Worm (Caenorhabditis elegans): Measurements from ENCODE around the gene srh-70.

Gene srh-70

DNA sequence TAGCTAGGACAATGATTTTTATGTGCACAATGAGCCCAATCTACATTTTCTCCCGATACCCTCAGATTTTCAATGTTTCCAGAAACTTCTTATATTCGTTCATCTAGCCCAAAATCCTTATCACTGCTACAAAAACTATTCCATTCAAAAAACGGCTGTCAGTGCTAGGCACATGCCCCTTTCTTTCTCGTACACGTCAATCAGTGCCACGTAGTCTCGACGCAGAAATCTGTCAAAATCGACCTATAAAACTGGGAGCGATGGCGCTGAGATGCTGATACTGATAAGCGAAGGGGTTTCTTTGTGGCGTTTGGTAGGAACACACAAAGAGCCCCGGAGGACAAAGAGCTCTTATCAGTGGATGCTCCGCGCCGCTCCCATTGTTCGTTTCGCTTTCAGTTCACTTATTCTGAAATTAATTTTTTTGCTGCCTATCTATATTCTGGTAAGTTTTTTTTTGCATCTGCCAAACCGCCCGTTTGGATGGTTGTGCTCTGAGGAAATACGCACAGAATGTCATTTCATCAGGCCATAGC lies at the start of gene srh-70:
Gene srh-70, minus strand, starts transcription at position 51 of the 536 bp plus-strand sequence.
- no peak for TF ChIP-seq T07F8.4 (tag; optimal IDR thresholded peaks at IDR 0.05)
- TF ChIP-seq ekl-4 (GFP tag; IDR thresholded peaks at IDR 0.05): 0 out of 2 replicates have a peak, but pooled peaks have one; percentile 8
- peak; percentile 6 for TF ChIP-seq madf-10 (tag; optimal IDR thresholded peaks at IDR 0.05)
- peak; percentile 96 for TF ChIP-seq nhr-80 (tag; optimal IDR thresholded peaks at IDR 0.05)
- TF ChIP-seq ZK185.1 (tag; optimal IDR thresholded peaks at IDR 0.05; ENCODE audit: poor library complexity, severe bottlenecking): peak; percentile 46
- TF ChIP-seq madf-8 (GFP tag; conservative IDR thresholded peaks at IDR 0.05): no peak
- peak; percentile 24 for TF ChIP-seq attf-5 (GFP tag; optimal IDR thresholded peaks at IDR 0.05)
- peak; percentile 72 for TF ChIP-seq Y53G8AR.9 (GFP tag; conservative IDR thresholded peaks at IDR 0.05)
- TF ChIP-seq snpc-4 (GFP tag; optimal IDR thresholded peaks at IDR 0.05): no peak
- peak in 2 of 4 experiments; percentile 22 to 29 for TF ChIP-seq snpc-4 (tag; optimal IDR thresholded peaks at IDR 0.05)
- TF ChIP-seq ceh-58 (GFP tag; IDR thresholded peaks at IDR 0.05): no peak
- TF ChIP-seq C06A6.2 (GFP tag; conservative IDR thresholded peaks at IDR 0.05): 0 out of 2 replicates have a peak, but pooled peaks have one; percentile 24
- TF ChIP-seq let-607 (tag; optimal IDR thresholded peaks at IDR 0.05): peak; percentile 99
- TF ChIP-seq die-1 (tag; optimal IDR thresholded peaks at IDR 0.05): no peak
- peak; percentile 48 for TF ChIP-seq lin-40 (tag; optimal IDR thresholded peaks at IDR 0.05)
- no peak for TF ChIP-seq sptf-2 (GFP tag; optimal IDR thresholded peaks at IDR 0.05)
- TF ChIP-seq Y56A3A.18 (GFP tag; IDR thresholded peaks at IDR 0.05): 0 out of 2 replicates have a peak, but pooled peaks have one; percentile 29
- TF ChIP-seq lir-1 (GFP tag; conservative IDR thresholded peaks at IDR 0.05): no peak
- TF ChIP-seq chd-7 (tag; optimal IDR thresholded peaks at IDR 0.05): peak; percentile 76
- TF ChIP-seq F23B12.7 (tag; optimal IDR thresholded peaks at IDR 0.05; ENCODE audit: insufficient read depth): peak; percentile 5
- TF ChIP-seq tbp1 (GFP tag; optimal IDR thresholded peaks at IDR 0.05): peak; percentile 57
- no peak for TF ChIP-seq ceh-27 (GFP tag; optimal IDR thresholded peaks at IDR 0.05)
- peak; percentile 59; the same call in 1 of the 2 replicates for TF ChIP-seq hsf-1 (GFP tag; IDR thresholded peaks at IDR 0.05)
- TF ChIP-seq cebp-1 (GFP tag; IDR thresholded peaks at IDR 0.05): no peak
- TF ChIP-seq cebp-1 (tag; optimal IDR thresholded peaks at IDR 0.05): peak; percentile 7
- peak; percentile 83 for TF ChIP-seq atf-7 (tag; optimal IDR thresholded peaks at IDR 0.05)
- TF ChIP-seq nfya-1 (tag; optimal IDR thresholded peaks at IDR 0.05; ENCODE audit: borderline replicate concordance, insufficient read depth): no peak
- peak; percentile 1 for TF ChIP-seq ztf-18 (tag; optimal IDR thresholded peaks at IDR 0.05)
- TF ChIP-seq nhr-90 (tag; optimal IDR thresholded peaks at IDR 0.05): peak; percentile 73
- no peak for TF ChIP-seq ccch-3 (GFP tag; optimal IDR thresholded peaks at IDR 0.05)
- peak; percentile 12 for TF ChIP-seq ztf-22 (GFP tag; optimal IDR thresholded peaks at IDR 0.05)
- TF ChIP-seq unc-62 (GFP tag; optimal IDR thresholded peaks at IDR 0.05): peak; percentile 99
- peak; percentile 29 for TF ChIP-seq repo-1 (tag; optimal IDR thresholded peaks at IDR 0.05)
- peak; percentile 60 for TF ChIP-seq mcd-1 (GFP tag; IDR thresholded peaks at IDR 0.05)
- TF ChIP-seq ets-4 (GFP tag; optimal IDR thresholded peaks at IDR 0.05): peak; percentile 21
- TF ChIP-seq lin-54 (GFP tag; optimal IDR thresholded peaks at IDR 0.05): peak; percentile 58
- TF ChIP-seq let-526 (GFP tag; IDR thresholded peaks at IDR 0.05): 0 out of 2 replicates have a peak, but pooled peaks have one; percentile 21
- peak; percentile 79 for TF ChIP-seq tlf-1 (GFP tag; optimal IDR thresholded peaks at IDR 0.05)
- TF ChIP-seq egl-44 (GFP tag; IDR thresholded peaks at IDR 0.05): peak; percentile 37; the same call in 1 of the 2 replicates
- TF ChIP-seq B0336.3 (GFP tag; IDR thresholded peaks at IDR 0.05): peak; percentile 80
- 0 out of 2 replicates have a peak, but pooled peaks have one; percentile 15 for TF ChIP-seq K11D2.4 (GFP tag; IDR thresholded peaks at IDR 0.05)
- TF ChIP-seq dox-1 (GFP tag; IDR thresholded peaks at IDR 0.05): peak; percentile 79

Data from whole organism, young adult.